Worm (Caenorhabditis elegans) whole organism, midembryonic: Measurements from ENCODE around the gene C37C3.17.

ENCODE experiments used
- T22C8.4 ChIP-seq: fragments of 200-800 bp; sonication (Bioruptor generic); IDR thresholded peaks from 2 replicates; pipeline ENCODE4 v1.3.6; 2022; ENCODE audit warnings: missing genetic modification characterization, missing compliant biosample characterization
- flt-1 ChIP-seq: fragments of 200-800 bp; sonication (Bioruptor generic); IDR thresholded peaks from 2 replicates; pipeline ENCODE4 v1.3.6; 2022; ENCODE audit warnings: missing genetic modification characterization, missing compliant biosample characterization
- med-1 ChIP-seq: sonication (generic microtip); optimal IDR thresholded peaks from 2 replicates; lab custom pipeline; 2017; ENCODE audit warnings: missing genetic modification characterization, mild to moderate bottlenecking, missing compliant biosample characterization, antibody characterized with exemption, missing genetic modification reagents; ENCODE audit not compliant: insufficient read depth
- ref-1 ChIP-seq: fragments of 200-800 bp; sonication (Bioruptor generic); conservative IDR thresholded peaks from 2 replicates; pipeline ENCODE4 v1.3.6; 2022; ENCODE audit warnings: missing genetic modification reagents, missing genetic modification characterization, missing compliant biosample characterization
- tab-1 ChIP-seq: fragments of 200-800 bp; sonication (Bioruptor generic); IDR thresholded peaks from 2 replicates; pipeline ENCODE4 v1.3.6; 2022; ENCODE audit warnings: missing genetic modification characterization, missing compliant biosample characterization
- ztf-23 ChIP-seq: fragments of 200-800 bp; sonication (Bioruptor generic); IDR thresholded peaks from 2 replicates; pipeline ENCODE4 v1.3.6; 2022; ENCODE audit warnings: missing genetic modification reagents, missing genetic modification characterization, missing compliant biosample characterization
- ztf-29 ChIP-seq: fragments of 200-800 bp; sonication (Bioruptor generic); IDR thresholded peaks from 2 replicates; pipeline ENCODE4 v1.3.6; 2022; ENCODE audit warnings: missing genetic modification reagents, missing genetic modification characterization, missing compliant biosample characterization

- TF ChIP-seq flt-1 (GFP tag; lab: Robert Waterston, UW) (no peak), ztf-23 (GFP tag; lab: Robert Waterston, UW) (no peak), med-1 (GFP tag; lab: Kevin White, UChicago) (no peak), ref-1 (GFP tag; lab: Robert Waterston, UW) (no peak), ztf-29 (GFP tag; lab: Robert Waterston, UW) (no peak), T22C8.4 (GFP tag; lab: Robert Waterston, UW) (no peak), tab-1 (no peak)
Measured at ce11 chrV:7847170-7847569, 14.5 kb downstream of the C37C3.17 start, which contains the start of gene memo-1.
